Worm (Caenorhabditis elegans) whole organism, L1 larva: Measurements from ENCODE around the gene C38C5.1.

Experiments
- blmp-1 ChIP-seq: fragments of 150-350 bp; optimal IDR thresholded peaks from 2 replicates; lab custom pipeline; 2014; ENCODE audit warnings: missing biosample characterization, missing genetic modification characterization
- ceh-63 ChIP-seq: fragments of 200-800 bp; sonication (Bioruptor generic); optimal IDR thresholded peaks from 2 replicates; lab custom pipeline; 2018; ENCODE audit warnings: mild to moderate bottlenecking, missing genetic modification characterization, missing compliant biosample characterization
- ceh-8 ChIP-seq: fragments of 200-800 bp; sonication (Bioruptor generic); optimal IDR thresholded peaks from 2 replicates; lab custom pipeline; 2018; ENCODE audit warnings: mild to moderate bottlenecking, missing genetic modification characterization, moderate library complexity, missing compliant biosample characterization
- ceh-88 ChIP-seq: fragments of 200-800 bp; sonication (Bioruptor generic); IDR thresholded peaks from 2 replicates; pipeline ENCODE4 v1.3.6; 2022; ENCODE audit warnings: missing genetic modification characterization, missing compliant biosample characterization
- ceh-90 ChIP-seq: sonication (generic microtip); optimal IDR thresholded peaks from 2 replicates; lab custom pipeline; 2016; ENCODE audit warnings: missing genetic modification characterization, missing compliant biosample characterization
- dsc-1 ChIP-seq: sonication (generic microtip); optimal IDR thresholded peaks from 2 replicates; lab custom pipeline; 2016; ENCODE audit warnings: mild to moderate bottlenecking, missing genetic modification characterization, missing compliant biosample characterization
- efl-1 ChIP-seq, 4 experiments: fragments of 150-350 bp; optimal IDR thresholded peaks in 3 of 4; peaks in 1 of 4; 1 replicate in 1 of 4; 2 replicates in 3 of 4; lab custom pipeline; 2014; ENCODE audit warnings: missing biosample characterization in 2 of 4, missing genetic modification characterization in 2 of 4, missing genetic modification reagents in 2 of 4
- efl-3 ChIP-seq: fragments of 200-800 bp; sonication (Bioruptor generic); optimal IDR thresholded peaks from 2 replicates; lab custom pipeline; 2018; ENCODE audit warnings: mild to moderate bottlenecking, missing genetic modification characterization, missing compliant biosample characterization
- egl-13 ChIP-seq: sonication (generic microtip); optimal IDR thresholded peaks from 2 replicates; lab custom pipeline; 2016; ENCODE audit warnings: missing genotype, missing genetic modification reagents, missing genetic modification characterization, missing compliant biosample characterization
- elt-3 ChIP-seq, 6 experiments: fragments of 150-350 bp in 1 of 6; sonication (generic microtip); optimal IDR thresholded peaks; 2 replicates each; lab custom pipeline; 2017 to 2018; ENCODE audit warnings: missing biosample characterization in 6 of 6, missing genetic modification characterization in 6 of 6, inconsistent platforms in 1 of 6
- ets-5 ChIP-seq: fragments of 200-800 bp; sonication (Bioruptor generic); IDR thresholded peaks from 2 replicates; pipeline ENCODE4 v1.3.6; 2022; ENCODE audit warnings: missing genetic modification characterization, missing compliant biosample characterization
- fkh-4 ChIP-seq: sonication (generic microtip); optimal IDR thresholded peaks from 2 replicates; lab custom pipeline; 2016; ENCODE audit warnings: missing compliant biosample characterization, missing genetic modification characterization, borderline replicate concordance
- fkh-8 ChIP-seq: sonication (generic microtip); optimal IDR thresholded peaks from 2 replicates; lab custom pipeline; 2016; ENCODE audit warnings: mild to moderate bottlenecking, missing genetic modification characterization, missing compliant biosample characterization
- grh-1 ChIP-seq: fragments of 200-800 bp; sonication (Bioruptor generic); IDR thresholded peaks from 2 replicates; pipeline ENCODE4 v1.3.6; 2022; ENCODE audit warnings: missing genetic modification reagents, missing genetic modification characterization, missing compliant biosample characterization
- hlh-17 ChIP-seq: fragments of 200-800 bp; sonication (Bioruptor generic); optimal IDR thresholded peaks from 2 replicates; lab custom pipeline; 2018; ENCODE audit warnings: missing genetic modification characterization, mild to moderate bottlenecking, missing compliant biosample characterization, moderate library complexity, borderline replicate concordance
- isw-1 ChIP-seq: fragments of 200-800 bp; sonication (Bioruptor generic); IDR thresholded peaks from 2 replicates; pipeline ENCODE4 v1.3.6; 2022; ENCODE audit warnings: missing genetic modification characterization, missing compliant biosample characterization
- jun-1 ChIP-seq: fragments of 150-350 bp; optimal IDR thresholded peaks from 2 replicates; lab custom pipeline; 2014; ENCODE audit warnings: missing biosample characterization, missing genetic modification reagents, missing genetic modification characterization
- lin-13 ChIP-seq: fragments of 150-350 bp; optimal IDR thresholded peaks from 2 replicates; lab custom pipeline; 2014; ENCODE audit warnings: missing biosample characterization, missing genetic modification reagents, missing genetic modification characterization
- lin-14 ChIP-seq: fragments of 200-800 bp; sonication (Bioruptor generic); optimal IDR thresholded peaks from 2 replicates; lab custom pipeline; 2018; ENCODE audit warnings: mild to moderate bottlenecking, missing genetic modification characterization, moderate library complexity, missing compliant biosample characterization
- lin-15B ChIP-seq: fragments of 150-350 bp; sonication (generic microtip); optimal IDR thresholded peaks from 3 replicates; lab custom pipeline; 2014; ENCODE audit warnings: missing biosample characterization, missing genetic modification characterization
- lin-35 ChIP-seq, 2 experiments: fragments of 150-350 bp; optimal IDR thresholded peaks; 2 replicates each; lab custom pipeline; 2014; ENCODE audit warnings: missing biosample characterization in 2 of 2, missing genetic modification characterization in 2 of 2, missing genetic modification reagents in 2 of 2
- lir-3 ChIP-seq: sonication (generic microtip); optimal IDR thresholded peaks from 2 replicates; lab custom pipeline; 2016; ENCODE audit warnings: mild to moderate bottlenecking, missing genetic modification characterization, moderate library complexity, missing compliant biosample characterization; ENCODE audit not compliant: poor library complexity
- lsy-2 ChIP-seq, 2 experiments: fragments of 150-350 bp; optimal IDR thresholded peaks; 2 replicates each; lab custom pipeline; 2014; ENCODE audit warnings: missing biosample characterization in 2 of 2, missing genetic modification characterization in 2 of 2
- mab-9 ChIP-seq: fragments of 200-800 bp; sonication (Bioruptor generic); IDR thresholded peaks from 2 replicates; pipeline ENCODE4 v1.3.6; 2022; ENCODE audit warnings: missing genetic modification reagents, missing genetic modification characterization, missing compliant biosample characterization
- mdl-1 ChIP-seq, 2 experiments: fragments of 150-350 bp; optimal IDR thresholded peaks; 2 replicates each; lab custom pipeline; 2014 to 2017; ENCODE audit warnings: missing biosample characterization in 2 of 2, missing genetic modification characterization in 2 of 2, inconsistent platforms in 1 of 2
- nhr-19 ChIP-seq: fragments of 200-800 bp; sonication (Bioruptor generic); conservative IDR thresholded peaks from 2 replicates; pipeline ENCODE4 v1.3.6; 2022; ENCODE audit warnings: missing genetic modification characterization, missing compliant biosample characterization
- nhr-237 ChIP-seq: fragments of 150-350 bp; optimal IDR thresholded peaks from 2 replicates; lab custom pipeline; 2014; ENCODE audit warnings: missing biosample characterization, missing genetic modification characterization
- nhr-47 ChIP-seq: sonication (generic microtip); optimal IDR thresholded peaks from 2 replicates; lab custom pipeline; 2016; ENCODE audit warnings: mild to moderate bottlenecking, missing genetic modification characterization, moderate library complexity, missing compliant biosample characterization
- nhr-71 ChIP-seq: sonication (generic microtip); optimal IDR thresholded peaks from 2 replicates; lab custom pipeline; 2016; ENCODE audit warnings: mild to moderate bottlenecking, missing genetic modification characterization, moderate library complexity, missing compliant biosample characterization
- nhr-76 ChIP-seq: sonication (generic microtip); optimal IDR thresholded peaks from 2 replicates; lab custom pipeline; 2017; ENCODE audit warnings: missing biosample characterization, missing genetic modification characterization
- nhr-84 ChIP-seq: sonication (generic microtip); optimal IDR thresholded peaks from 2 replicates; lab custom pipeline; 2017; ENCODE audit warnings: missing biosample characterization, missing genetic modification characterization
- nhr-85 ChIP-seq: sonication (generic microtip); peaks from one replicate; lab custom pipeline; 2016; ENCODE audit warnings: missing genetic modification characterization, inconsistent platforms, missing compliant biosample characterization
- pax-3 ChIP-seq: fragments of 200-800 bp; sonication (Bioruptor generic); optimal IDR thresholded peaks from 2 replicates; lab custom pipeline; 2018; ENCODE audit warnings: mild to moderate bottlenecking, missing genetic modification characterization, moderate library complexity, missing compliant biosample characterization
- snu-23 ChIP-seq: sonication (generic microtip); optimal IDR thresholded peaks from 2 replicates; lab custom pipeline; 2016; ENCODE audit warnings: missing genetic modification characterization, missing compliant biosample characterization
- sox-4 ChIP-seq: sonication (generic microtip); optimal IDR thresholded peaks from 2 replicates; lab custom pipeline; 2016; ENCODE audit warnings: missing genetic modification characterization, missing compliant biosample characterization
- sup-37 ChIP-seq: fragments of 200-800 bp; sonication (Bioruptor generic); optimal IDR thresholded peaks from 2 replicates; lab custom pipeline; 2018; ENCODE audit warnings: mild to moderate bottlenecking, missing genetic modification characterization, missing compliant biosample characterization
- unc-30 ChIP-seq: sonication (generic microtip); optimal IDR thresholded peaks from 2 replicates; lab custom pipeline; 2017; ENCODE audit warnings: missing biosample characterization, missing genetic modification characterization
- unc-62 ChIP-seq: fragments of 150-350 bp; optimal IDR thresholded peaks from 2 replicates; lab custom pipeline; 2014; ENCODE audit warnings: missing biosample characterization, missing genetic modification reagents, missing genetic modification characterization
- vab-15 ChIP-seq: sonication (generic microtip); optimal IDR thresholded peaks from 2 replicates; lab custom pipeline; 2017; ENCODE audit warnings: missing genotype, mild to moderate bottlenecking, missing genetic modification characterization, missing compliant biosample characterization
- xbp-1 ChIP-seq: sonication (generic microtip); optimal IDR thresholded peaks from 2 replicates; lab custom pipeline; 2016; ENCODE audit warnings: missing genetic modification characterization, missing compliant biosample characterization
- zag-1 ChIP-seq: fragments of 150-350 bp; optimal IDR thresholded peaks from 2 replicates; lab custom pipeline; 2014; ENCODE audit warnings: missing biosample characterization, missing genetic modification characterization
- ztf-11 ChIP-seq, 2 experiments: sonication (generic microtip); optimal IDR thresholded peaks; 2 replicates each; lab custom pipeline; 2016 to 2017; ENCODE audit warnings: missing genetic modification characterization in 2 of 2, missing biosample characterization in 1 of 2, missing compliant biosample characterization in 1 of 2

Gene C38C5.1

ce11 chrX:5552652-5553051 lies 5.2 kb upstream of the C38C5.1 start, which contains the start of gene ifta-1:
Gene ifta-1 (minus strand): TSS chrX:5552752.
- TF ChIP-seq isw-1 (GFP tag; lab: Robert Waterston, UW) (no peak), fkh-8 (tag; lab: Kevin White, UChicago) (peak; percentile 87)

DNA sequence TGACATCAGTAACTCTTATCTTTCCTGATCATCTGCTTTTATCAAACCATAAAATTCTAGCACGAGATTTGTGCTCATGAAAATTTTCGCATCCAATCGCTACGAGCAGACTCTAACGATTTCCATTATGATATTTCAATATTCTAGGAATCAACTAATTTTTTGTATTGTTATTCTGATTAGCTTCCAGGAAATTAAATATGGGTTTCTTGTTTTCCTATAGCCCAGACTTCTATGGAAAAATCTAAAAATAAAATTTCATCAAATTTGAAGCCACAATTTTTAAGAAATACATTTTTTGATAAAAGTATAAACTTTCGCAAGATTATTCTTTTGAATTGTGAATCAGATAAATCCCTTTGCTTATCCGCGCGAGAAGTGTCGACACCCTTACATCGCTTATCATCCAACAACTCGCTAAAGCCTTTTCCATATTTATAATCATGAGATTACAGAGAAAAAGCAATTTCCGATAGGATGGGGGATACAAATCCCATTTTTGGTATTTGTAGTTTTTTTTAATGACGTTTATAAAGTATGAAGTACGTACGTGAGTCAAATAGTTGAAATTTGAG lies 2.7 kb upstream of the C38C5.1 start:
- no peak for TF ChIP-seq grh-1
- TF ChIP-seq unc-62 (GFP tag; lab: Kevin White, UChicago), result no peak
- peak; percentile 48 for TF ChIP-seq pax-3 (tag; lab: Kevin White, UChicago)
- TF ChIP-seq mab-9 (GFP tag; lab: Robert Waterston, UW), result no peak
- TF ChIP-seq vab-15 (tag; lab: Kevin White, UChicago), result no peak
- TF ChIP-seq fkh-8 (tag; lab: Kevin White, UChicago), result peak; percentile 70
- TF ChIP-seq sox-4 (tag; lab: Kevin White, UChicago), result peak; percentile 67
- TF ChIP-seq mdl-1 (tag; optimal IDR thresholded peaks at IDR 0.05; lab: Kevin White, UChicago), result no peak
- TF ChIP-seq nhr-85 (tag; lab: Kevin White, UChicago), result no peak
- no peak for TF ChIP-seq lir-3 (tag; lab: Kevin White, UChicago)
- no peak for TF ChIP-seq nhr-237 (tag; lab: Kevin White, UChicago)
- TF ChIP-seq ets-5 (GFP tag; lab: Robert Waterston, UW), result no peak
- no peak for TF ChIP-seq ceh-90
- no peak for TF ChIP-seq xbp-1 (tag; lab: Kevin White, UChicago)
- TF ChIP-seq ceh-8 (GFP tag; lab: Kevin White, UChicago), result no peak
- no peak for TF ChIP-seq sup-37
- TF ChIP-seq ceh-88 (GFP tag; lab: Robert Waterston, UW), result no peak
- peak; percentile 13 for TF ChIP-seq nhr-47 (tag; lab: Kevin White, UChicago)
- TF ChIP-seq dsc-1 (tag; lab: Kevin White, UChicago), result peak; percentile 82
- peak; percentile 41 for TF ChIP-seq egl-13 (tag; lab: Kevin White, UChicago)
- TF ChIP-seq blmp-1 (tag; lab: Kevin White, UChicago), result no peak
- no peak for TF ChIP-seq jun-1 (tag; lab: Kevin White, UChicago)
- TF ChIP-seq nhr-71 (tag; lab: Kevin White, UChicago), result peak; percentile 38
- TF ChIP-seq zag-1, result no peak
- TF ChIP-seq ceh-63 (GFP tag; lab: Kevin White, UChicago), result no peak

ce11 chrX:5565478-5565877 lies 7.6 kb downstream of the C38C5.1 start:
- TF ChIP-seq lsy-2 (tag; optimal IDR thresholded peaks at IDR 0.05; lab: Kevin White, UChicago) (no peak), dsc-1 (tag; lab: Kevin White, UChicago) (peak; percentile 87), lin-15B (tag; lab: Kevin White, UChicago) (no peak), lin-14 (GFP tag; lab: Kevin White, UChicago) (no peak), efl-3 (GFP tag; lab: Kevin White, UChicago) (no peak), lin-13 (no peak), ceh-8 (GFP tag; lab: Kevin White, UChicago) (no peak), grh-1 (no peak), fkh-4 (tag; lab: Kevin White, UChicago) (peak; percentile 69), pax-3 (tag; lab: Kevin White, UChicago) (no peak), nhr-84 (tag; lab: Kevin White, UChicago) (no peak), nhr-71 (tag; lab: Kevin White, UChicago) (no peak), nhr-19 (GFP tag; lab: Robert Waterston, UW) (no peak), efl-1 (optimal IDR thresholded peaks at IDR 0.05; lab: Kevin White, UChicago) (no peak), efl-1 (GFP tag; optimal IDR thresholded peaks at IDR 0.05 in 1 of 2; lab: Kevin White, UChicago) (peak in 1 of 2 experiments; percentile 4)

ce11 chrX:5567454-5567853 lies 9.6 kb downstream of the C38C5.1 start, which contains the start of gene mec-2:
Gene mec-2 (plus strand): TSS chrX:5567754.
- TF ChIP-seq elt-3 (tag; optimal IDR thresholded peaks at IDR 0.05; lab: Kevin White, UChicago), result no peak
- TF ChIP-seq unc-30 (tag; lab: Kevin White, UChicago), result no peak
- no peak for TF ChIP-seq ceh-90
- TF ChIP-seq hlh-17, result no peak
- no peak for TF ChIP-seq lin-35 (GFP tag; optimal IDR thresholded peaks at IDR 0.05; lab: Kevin White, UChicago)
- no peak for TF ChIP-seq snu-23 (GFP tag; lab: Kevin White, UChicago)
- TF ChIP-seq vab-15 (tag; lab: Kevin White, UChicago), result no peak
- no peak for TF ChIP-seq nhr-76
- no peak for TF ChIP-seq egl-13 (tag; lab: Kevin White, UChicago)
- no peak for TF ChIP-seq lin-14 (GFP tag; lab: Kevin White, UChicago)
- TF ChIP-seq unc-62 (GFP tag; lab: Kevin White, UChicago), result no peak
- no peak for TF ChIP-seq fkh-8 (tag; lab: Kevin White, UChicago)
- no peak for TF ChIP-seq efl-3 (GFP tag; lab: Kevin White, UChicago)
- no peak for TF ChIP-seq ztf-11 (tag; optimal IDR thresholded peaks at IDR 0.05; lab: Kevin White, UChicago)
